Worm (Caenorhabditis elegans): ENCODE results near the gene F41F3.8.
A peak's percentile ranks its signal among the peaks of the same experiment; 100 is the strongest.

Gene F41F3.8

DNA sequence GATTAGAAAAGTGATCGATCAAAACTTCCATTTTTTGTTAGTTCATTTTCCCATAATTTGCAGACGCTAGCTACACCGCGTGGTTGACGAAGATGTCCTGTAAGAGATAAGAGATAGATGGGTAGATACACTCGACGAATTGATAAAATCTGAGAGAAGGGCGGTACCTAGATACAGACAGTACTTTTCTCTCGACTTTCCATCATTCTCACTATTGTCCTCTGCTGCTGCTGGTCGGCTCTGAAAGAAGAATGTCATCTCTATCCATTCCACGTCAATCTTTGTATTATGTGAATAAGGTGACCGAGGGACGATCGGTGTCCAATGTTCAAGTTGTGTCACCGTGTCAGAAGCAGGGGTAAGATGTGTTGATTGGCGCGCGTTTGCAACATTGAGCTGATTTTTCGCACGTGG is 20.1 kb upstream of the F41F3.8 start, which contains the start of gene pmt-2 (continued):
- TF ChIP-seq egl-27 (tag; optimal IDR thresholded peaks at IDR 0.05) (no peak), F26F4.8 (GFP tag; conservative IDR thresholded peaks at IDR 0.05) (no peak), ctbp-1 (GFP tag; IDR thresholded peaks at IDR 0.05) (no peak), nhr-48 (tag; optimal IDR thresholded peaks at IDR 0.05) (peak; percentile 44), daf-8 (GFP tag; IDR thresholded peaks at IDR 0.05) (no peak), mdl-1 (tag; optimal IDR thresholded peaks at IDR 0.05) (peak in 1 of 2 experiments; percentile 23), php-3 (GFP tag; IDR thresholded peaks at IDR 0.05) (0 out of 2 replicates have a peak, but pooled peaks have one; percentile 6), zfp-2 (tag; optimal IDR thresholded peaks at IDR 0.05) (no peak), aly-2 (tag; optimal IDR thresholded peaks at IDR 0.05) (no peak), F44E2.7 (GFP tag; IDR thresholded peaks at IDR 0.05) (no peak), lin-29 (GFP tag; IDR thresholded peaks at IDR 0.05) (no peak), unc-62 (GFP tag; optimal IDR thresholded peaks at IDR 0.05 in 1 of 2) (peak in 1 of 2 experiments; percentile 78), unc-62 (tag; optimal IDR thresholded peaks at IDR 0.05) (no peak), fkh-10 (GFP tag; optimal IDR thresholded peaks at IDR 0.05) (no peak), T20F7.1 (GFP tag; optimal IDR thresholded peaks at IDR 0.05) (no peak), ama-1 (optimal IDR thresholded peaks at IDR 0.05) (peak; percentile 19), dmd-8 (GFP tag; IDR thresholded peaks at IDR 0.05) (no peak), T26A8.4 (GFP tag; IDR thresholded peaks at IDR 0.05) (peak; percentile 51; the same call in 1 of the 2 replicates), Y105C5A.15 (GFP tag; IDR thresholded peaks at IDR 0.05) (no peak), ces-1 (GFP tag; optimal IDR thresholded peaks at IDR 0.05) (no peak), hlh-30 (tag; optimal IDR thresholded peaks at IDR 0.05; ENCODE audit: insufficient read depth) (peak; percentile 0), nhr-77 (tag; optimal IDR thresholded peaks at IDR 0.05) (no peak), dmd-6 (GFP tag; IDR thresholded peaks at IDR 0.05) (peak; percentile 50)

DNA sequence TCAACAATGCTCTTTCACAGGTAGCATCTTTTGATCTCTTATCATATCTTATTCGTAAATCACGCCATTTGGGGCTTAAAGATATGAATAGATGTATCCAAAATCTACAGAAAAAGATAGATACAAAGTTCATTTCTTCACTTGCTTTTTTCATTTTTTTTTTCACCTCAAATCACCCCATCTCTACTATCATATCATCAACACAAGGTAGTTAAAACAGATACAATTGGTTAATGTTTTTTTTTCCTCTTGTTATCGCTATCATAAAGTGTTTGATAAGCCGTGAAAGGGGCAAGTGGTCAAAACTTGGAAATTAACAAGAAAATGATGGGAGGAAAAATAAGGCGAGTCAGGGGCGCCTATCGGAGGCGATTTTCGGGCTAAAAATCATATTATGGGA is 18.4 kb upstream of the F41F3.8 start:
- peak; percentile 73 for TF ChIP-seq dve-1 (tag; optimal IDR thresholded peaks at IDR 0.05; ENCODE audit: insufficient read depth)
- TF ChIP-seq unc-130 (GFP tag; optimal IDR thresholded peaks at IDR 0.05): no peak
- TF ChIP-seq F44E2.7 (GFP tag; IDR thresholded peaks at IDR 0.05): no peak
- 0 out of 2 replicates have a peak, but pooled peaks have one; percentile 19 for TF ChIP-seq lin-1 (GFP tag; IDR thresholded peaks at IDR 0.05)
- TF ChIP-seq php-3 (GFP tag; IDR thresholded peaks at IDR 0.05): peak; percentile 53; the same call in 1 of the 2 replicates
- peak; percentile 88 for TF ChIP-seq nhr-28 (tag; optimal IDR thresholded peaks at IDR 0.05)
- no peak for TF ChIP-seq nhr-102 (tag; optimal IDR thresholded peaks at IDR 0.05)
- no peak for TF ChIP-seq nhr-48 (tag; optimal IDR thresholded peaks at IDR 0.05)
- no peak for TF ChIP-seq sdz-12 (GFP tag; optimal IDR thresholded peaks at IDR 0.05)
- TF ChIP-seq attf-4 (tag; optimal IDR thresholded peaks at IDR 0.05): no peak
- no peak for TF ChIP-seq T26A8.4 (GFP tag; IDR thresholded peaks at IDR 0.05)
- peak; percentile 26; the same call in 1 of the 2 replicates for TF ChIP-seq dmd-6 (GFP tag; IDR thresholded peaks at IDR 0.05)
- no peak for TF ChIP-seq mdt-29 (GFP tag; IDR thresholded peaks at IDR 0.05)
- no peak for TF ChIP-seq T20F7.1 (GFP tag; optimal IDR thresholded peaks at IDR 0.05)
- no peak for TF ChIP-seq egl-27 (tag; optimal IDR thresholded peaks at IDR 0.05)
- no peak for TF ChIP-seq nhr-111 (GFP tag; optimal IDR thresholded peaks at IDR 0.05)
- TF ChIP-seq mep-1 (tag; optimal IDR thresholded peaks at IDR 0.05): no peak
- no peak for TF ChIP-seq cey-2 (tag; optimal IDR thresholded peaks at IDR 0.05; ENCODE audit: borderline replicate concordance, insufficient read depth)
- TF ChIP-seq lsy-2 (tag; optimal IDR thresholded peaks at IDR 0.05): no peak
- TF ChIP-seq fkh-10 (GFP tag; optimal IDR thresholded peaks at IDR 0.05): no peak
- peak; percentile 50 for TF ChIP-seq hlh-11 (tag; optimal IDR thresholded peaks at IDR 0.05)
- TF ChIP-seq zag-1 (tag; optimal IDR thresholded peaks at IDR 0.05): no peak
- no peak for TF ChIP-seq aha-1 (tag)
- TF ChIP-seq daf-16 (GFP tag; optimal IDR thresholded peaks at IDR 0.05): no peak
- peak; percentile 74 for TF ChIP-seq daf-16 (tag; optimal IDR thresholded peaks at IDR 0.05)
- TF ChIP-seq hlh-30 (tag; optimal IDR thresholded peaks at IDR 0.05; ENCODE audit: insufficient read depth): no peak
- peak; percentile 74 for TF ChIP-seq nhr-77 (tag; optimal IDR thresholded peaks at IDR 0.05)
- TF ChIP-seq Y75B8A.6 (GFP tag; IDR thresholded peaks at IDR 0.05): no peak
- no peak for TF ChIP-seq duxl-1 (tag; optimal IDR thresholded peaks at IDR 0.05; ENCODE audit: poor library complexity)
- peak; percentile 66 for TF ChIP-seq pqm-1 (tag; optimal IDR thresholded peaks at IDR 0.05)
- TF ChIP-seq snpc-4 (tag; optimal IDR thresholded peaks at IDR 0.05): no peak
- no peak for TF ChIP-seq tra-1 (GFP tag; IDR thresholded peaks at IDR 0.05)
- no peak for TF ChIP-seq nhr-25 (tag; optimal IDR thresholded peaks at IDR 0.05; ENCODE audit: borderline replicate concordance, insufficient read depth)

Measured in whole organism, L4 larva.